Fruit fly (Drosophila melanogaster) Kc167 (cell line): ENCODE data around the gene CG1486.

ENCODE experiments used
- h ChIP-seq: fragments of >200 bp; optimal IDR thresholded peaks from 3 replicates; lab custom pipeline; 2018; ENCODE audit warnings: missing external identifiers
- insv ChIP-seq: fragments of >200 bp; optimal IDR thresholded peaks from 3 replicates; lab custom pipeline; 2018; ENCODE audit warnings: missing external identifiers
- psq ChIP-seq: fragments of >200 bp; optimal IDR thresholded peaks from 2 replicates; lab custom pipeline; 2017; ENCODE audit warnings: missing external identifiers
- ttk ChIP-seq: sonication (Bioruptor generic); optimal IDR thresholded peaks from 2 replicates; lab custom pipeline; 2017; ENCODE audit warnings: missing external identifiers

dm6 chrX:21339476-21339931 lies 15.7 kb downstream of the CG1486 start, which contains the start of the genes tty and fliI:
- TF ChIP-seq ttk (lab: Kevin White, UChicago) (no peak), psq (lab: Kevin White, UChicago) (no peak), h (lab: Kevin White, UChicago) (no peak), insv (no peak)
